Worm (Caenorhabditis elegans): ENCODE data around the gene Y22D7AL.3.

The Y22D7AL.3 gene

ce11 chrIII:1616245-1617026 is 24.8 kb upstream of the Y22D7AL.3 start:
- TF ChIP-seq W03F9.2 (tag; optimal IDR thresholded peaks at IDR 0.05) (no peak), him-1 (tag; optimal IDR thresholded peaks at IDR 0.05) (no peak), dao-5 (tag; optimal IDR thresholded peaks at IDR 0.05) (peak; percentile 33)

- TF ChIP-seq W03F9.2 (tag; optimal IDR thresholded peaks at IDR 0.05), result no peak
- no peak for TF ChIP-seq him-1 (tag; optimal IDR thresholded peaks at IDR 0.05)
- no peak for TF ChIP-seq dao-5 (tag; optimal IDR thresholded peaks at IDR 0.05)
Observed at ce11 chrIII:1618312-1618711, 23.0 kb upstream of the Y22D7AL.3 start.

- TF ChIP-seq him-1 (tag; optimal IDR thresholded peaks at IDR 0.05) (peak; percentile 94), dao-5 (tag; optimal IDR thresholded peaks at IDR 0.05) (peak; percentile 67), W03F9.2 (tag; optimal IDR thresholded peaks at IDR 0.05) (peak; percentile 93)
Observed at ce11 chrIII:1618915-1619314, 22.3 kb upstream of the Y22D7AL.3 start, which contains the start of gene Y22D7AL.10. Y22D7AL.10 (minus strand) TSS chrIII:1618929.

ce11 chrIII:1619442-1619841 is 21.8 kb upstream of the Y22D7AL.3 start, which contains the start of gene hsp-60:
hsp-60 (plus strand) TSS chrIII:1619742.
- TF ChIP-seq W03F9.2 (tag; optimal IDR thresholded peaks at IDR 0.05) (no peak), dao-5 (tag; optimal IDR thresholded peaks at IDR 0.05) (no peak), him-1 (tag; optimal IDR thresholded peaks at IDR 0.05) (no peak)

ce11 chrIII:1619890-1620289 is 21.4 kb upstream of the Y22D7AL.3 start:
- TF ChIP-seq dao-5 (tag; optimal IDR thresholded peaks at IDR 0.05) (no peak), him-1 (tag; optimal IDR thresholded peaks at IDR 0.05) (no peak), W03F9.2 (tag; optimal IDR thresholded peaks at IDR 0.05) (no peak)

- no peak for TF ChIP-seq him-1 (tag; optimal IDR thresholded peaks at IDR 0.05)
- no peak for TF ChIP-seq dao-5 (tag; optimal IDR thresholded peaks at IDR 0.05)
- TF ChIP-seq W03F9.2 (tag; optimal IDR thresholded peaks at IDR 0.05), result no peak
Observed at ce11 chrIII:1621330-1621729, 19.9 kb upstream of the Y22D7AL.3 start.

- no peak for TF ChIP-seq dao-5 (tag; optimal IDR thresholded peaks at IDR 0.05)
- no peak for TF ChIP-seq W03F9.2 (tag; optimal IDR thresholded peaks at IDR 0.05)
- no peak for TF ChIP-seq him-1 (tag; optimal IDR thresholded peaks at IDR 0.05)
Observed at ce11 chrIII:1622329-1622728, 18.9 kb upstream of the Y22D7AL.3 start.

- TF ChIP-seq dao-5 (tag; optimal IDR thresholded peaks at IDR 0.05) (no peak), W03F9.2 (tag; optimal IDR thresholded peaks at IDR 0.05) (no peak)
Observed at ce11 chrIII:1625660-1626275, 15.5 kb upstream of the Y22D7AL.3 start.

ce11 chrIII:1626524-1626923 is 14.7 kb upstream of the Y22D7AL.3 start, which contains the start of gene Y22D7AL.4:
Y22D7AL.4 (plus strand) TSS chrIII:1626632.
- no peak for TF ChIP-seq W03F9.2 (tag; optimal IDR thresholded peaks at IDR 0.05)
- TF ChIP-seq him-1 (tag; optimal IDR thresholded peaks at IDR 0.05), result no peak
- TF ChIP-seq dao-5 (tag; optimal IDR thresholded peaks at IDR 0.05), result no peak

- TF ChIP-seq dao-5 (tag; optimal IDR thresholded peaks at IDR 0.05), result no peak
- TF ChIP-seq him-1 (tag; optimal IDR thresholded peaks at IDR 0.05), result no peak
- TF ChIP-seq W03F9.2 (tag; optimal IDR thresholded peaks at IDR 0.05), result no peak
Observed at ce11 chrIII:1634270-1634669, 7.0 kb upstream of the Y22D7AL.3 start, which contains the start of gene Y22D7AL.11. Y22D7AL.11 (minus strand) TSS chrIII:1634370.

- TF ChIP-seq W03F9.2 (tag; optimal IDR thresholded peaks at IDR 0.05) (no peak), dao-5 (tag; optimal IDR thresholded peaks at IDR 0.05) (no peak), him-1 (tag; optimal IDR thresholded peaks at IDR 0.05) (no peak)
Observed at ce11 chrIII:1638345-1638744, 2.9 kb upstream of the Y22D7AL.3 start.

ce11 chrIII:1652181-1652580 is 10.9 kb downstream of the Y22D7AL.3 start, which contains the start of gene Y22D7AL.1:
Y22D7AL.1 (plus strand) TSS chrIII:1652481.
- no peak for TF ChIP-seq him-1 (tag; optimal IDR thresholded peaks at IDR 0.05)
- no peak for TF ChIP-seq dao-5 (tag; optimal IDR thresholded peaks at IDR 0.05)
- TF ChIP-seq W03F9.2 (tag; optimal IDR thresholded peaks at IDR 0.05), result no peak

ce11 chrIII:1652925-1653324 is 11.7 kb downstream of the Y22D7AL.3 start:
- TF ChIP-seq W03F9.2 (tag; optimal IDR thresholded peaks at IDR 0.05), result no peak
- TF ChIP-seq dao-5 (tag; optimal IDR thresholded peaks at IDR 0.05), result no peak
- no peak for TF ChIP-seq him-1 (tag; optimal IDR thresholded peaks at IDR 0.05)

- TF ChIP-seq dao-5 (tag; optimal IDR thresholded peaks at IDR 0.05), result no peak
- TF ChIP-seq him-1 (tag; optimal IDR thresholded peaks at IDR 0.05), result no peak
- no peak for TF ChIP-seq W03F9.2 (tag; optimal IDR thresholded peaks at IDR 0.05)
Observed at ce11 chrIII:1657380-1657779, 16.1 kb downstream of the Y22D7AL.3 start, which contains the start of gene cht-4. cht-4 (minus strand) TSS chrIII:1657480.
